Worm (Caenorhabditis elegans): ENCODE results near the gene ssp-34.

The ssp-34 gene

ce11 chrIV:10738328-10738727 lies at the start of gene ssp-34:
TSS of gene ssp-34 (minus strand) at chrIV:10738602.
- TF ChIP-seq pqm-1 (tag; optimal IDR thresholded peaks at IDR 0.05): no peak
- peak in 1 of 2 experiments; percentile 91 for TF ChIP-seq unc-62 (GFP tag; optimal IDR thresholded peaks at IDR 0.05 in 1 of 2)
- TF ChIP-seq unc-62 (tag; optimal IDR thresholded peaks at IDR 0.05): no peak
- no peak for TF ChIP-seq hmg-1.1 (GFP tag; IDR thresholded peaks at IDR 0.05)
- no peak for TF ChIP-seq mep-1 (tag; optimal IDR thresholded peaks at IDR 0.05)

DNA sequence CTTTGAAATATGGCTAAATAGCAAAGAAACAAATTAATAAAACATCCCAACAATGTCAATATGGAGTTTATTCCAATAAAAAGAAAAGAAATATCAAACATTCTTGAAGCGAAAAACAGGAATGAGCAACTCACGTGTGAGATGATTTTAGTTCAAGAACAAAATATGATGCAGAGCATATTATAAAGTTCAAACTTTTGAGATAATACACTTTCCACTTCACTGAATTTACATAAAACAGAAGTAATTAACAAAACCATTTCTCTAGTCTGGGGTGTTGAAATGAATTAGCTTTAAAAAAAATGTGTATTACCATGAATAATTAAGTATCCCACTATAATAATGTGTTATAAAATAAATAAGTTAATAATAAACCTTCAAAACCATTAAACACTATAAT lies 48.3 kb upstream of the ssp-34 start, which contains the start of gene srd-7:
srd-7 (minus strand) TSS at position 101 of the 400 bp plus-strand sequence.
- no peak for TF ChIP-seq mes-2 (tag; optimal IDR thresholded peaks at IDR 0.05; ENCODE audit: poor library complexity, severe bottlenecking)
- no peak for TF ChIP-seq dve-1 (tag; optimal IDR thresholded peaks at IDR 0.05; ENCODE audit: insufficient read depth)
- TF ChIP-seq arid-1 (GFP tag; conservative IDR thresholded peaks at IDR 0.05): no peak
- TF ChIP-seq nhr-102 (tag; optimal IDR thresholded peaks at IDR 0.05): no peak
- no peak for TF ChIP-seq spr-3 (GFP tag; optimal IDR thresholded peaks at IDR 0.05)
- TF ChIP-seq aly-2 (tag; optimal IDR thresholded peaks at IDR 0.05): no peak
- no peak for TF ChIP-seq zag-1 (tag; optimal IDR thresholded peaks at IDR 0.05)
- no peak for TF ChIP-seq Y105C5A.15 (GFP tag; IDR thresholded peaks at IDR 0.05)
- no peak for TF ChIP-seq nhr-11 (tag; optimal IDR thresholded peaks at IDR 0.05)
- no peak for TF ChIP-seq nhr-111 (GFP tag; optimal IDR thresholded peaks at IDR 0.05)
- no peak for TF ChIP-seq dpl-1 (GFP tag; optimal IDR thresholded peaks at IDR 0.05)
- no peak for TF ChIP-seq skn-1 (tag; optimal IDR thresholded peaks at IDR 0.05)
- TF ChIP-seq nhr-6 (tag; optimal IDR thresholded peaks at IDR 0.05): no peak
- TF ChIP-seq dmd-8 (GFP tag; IDR thresholded peaks at IDR 0.05): no peak
- TF ChIP-seq F44E2.7 (GFP tag; IDR thresholded peaks at IDR 0.05): no peak
- TF ChIP-seq ceh-44 (GFP tag; IDR thresholded peaks at IDR 0.05): no peak
- no peak for TF ChIP-seq madf-9 (GFP tag; conservative IDR thresholded peaks at IDR 0.05)
- TF ChIP-seq zip-2 (tag; optimal IDR thresholded peaks at IDR 0.05): no peak
- no peak for TF ChIP-seq ceh-62 (tag; optimal IDR thresholded peaks at IDR 0.05)

DNA sequence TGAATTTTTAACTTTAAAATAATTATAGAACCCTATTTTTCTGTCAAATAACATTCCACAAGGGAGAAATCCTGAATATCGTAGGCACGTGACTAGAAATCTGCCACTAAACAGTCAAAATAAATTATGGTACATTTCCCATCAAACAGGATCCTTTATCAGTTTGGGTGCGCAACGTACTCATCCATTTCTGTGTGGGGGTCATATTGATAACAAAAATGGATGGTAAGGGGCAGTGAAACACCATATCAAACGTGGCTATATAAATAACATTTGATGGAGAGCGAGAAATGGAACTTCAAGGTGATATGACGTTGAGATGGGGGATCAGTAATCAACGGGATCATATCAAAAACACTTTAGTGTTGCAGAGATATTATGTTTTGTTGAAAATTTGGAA lies 45.7 kb upstream of the ssp-34 start:
- TF ChIP-seq nhr-25 (tag; optimal IDR thresholded peaks at IDR 0.05; ENCODE audit: borderline replicate concordance, insufficient read depth): peak; percentile 20
- peak; percentile 56 for TF ChIP-seq mxl-3 (GFP tag; optimal IDR thresholded peaks at IDR 0.05)
- TF ChIP-seq mdl-1 (tag; optimal IDR thresholded peaks at IDR 0.05): peak in 1 of 2 experiments; percentile 64
- no peak for TF ChIP-seq dve-1 (tag; optimal IDR thresholded peaks at IDR 0.05; ENCODE audit: insufficient read depth)
- TF ChIP-seq nhr-28 (tag; optimal IDR thresholded peaks at IDR 0.05): peak; percentile 62
- peak in 1 of 2 experiments; percentile 54 for TF ChIP-seq unc-62 (GFP tag; optimal IDR thresholded peaks at IDR 0.05 in 1 of 2)
- TF ChIP-seq unc-62 (tag; optimal IDR thresholded peaks at IDR 0.05): no peak
- TF ChIP-seq hlh-11 (tag; optimal IDR thresholded peaks at IDR 0.05): peak; percentile 51
- peak; percentile 72 for TF ChIP-seq nhr-48 (tag; optimal IDR thresholded peaks at IDR 0.05)
- TF ChIP-seq daf-12 (tag; optimal IDR thresholded peaks at IDR 0.05): no peak

ce11 chrIV:10782014-10782413 lies 43.6 kb upstream of the ssp-34 start:
- TF ChIP-seq aha-1 (tag) (no peak), nhr-28 (tag; optimal IDR thresholded peaks at IDR 0.05) (peak; percentile 71), lsy-2 (tag; optimal IDR thresholded peaks at IDR 0.05) (peak in 1 of 2 experiments; percentile 54), lin-13 (GFP tag; optimal IDR thresholded peaks at IDR 0.05) (no peak), dmd-6 (GFP tag; IDR thresholded peaks at IDR 0.05) (peak; percentile 38), mdt-29 (GFP tag; IDR thresholded peaks at IDR 0.05) (no peak), hlh-30 (tag; optimal IDR thresholded peaks at IDR 0.05; ENCODE audit: insufficient read depth) (peak; percentile 76), mxl-2 (GFP tag; conservative IDR thresholded peaks at IDR 0.05) (peak; percentile 81), mxl-3 (GFP tag; optimal IDR thresholded peaks at IDR 0.05) (peak; percentile 83), nhr-48 (tag; optimal IDR thresholded peaks at IDR 0.05) (peak; percentile 94), lir-3 (tag; optimal IDR thresholded peaks at IDR 0.05) (no peak), cey-2 (tag; optimal IDR thresholded peaks at IDR 0.05; ENCODE audit: borderline replicate concordance, insufficient read depth) (peak; percentile 75), mdl-1 (tag; optimal IDR thresholded peaks at IDR 0.05) (peak in 1 of 2 experiments; percentile 87), dpl-1 (GFP tag; optimal IDR thresholded peaks at IDR 0.05) (peak; percentile 34), rbr-2 (tag; optimal IDR thresholded peaks at IDR 0.05) (no peak), arid-1 (GFP tag; conservative IDR thresholded peaks at IDR 0.05) (no peak), ceh-20 (GFP tag; IDR thresholded peaks at IDR 0.05) (0 out of 2 replicates have a peak, but pooled peaks have one; percentile 40), daf-16 (GFP tag; optimal IDR thresholded peaks at IDR 0.05) (no peak), daf-16 (tag; optimal IDR thresholded peaks at IDR 0.05) (no peak), hlh-11 (tag; optimal IDR thresholded peaks at IDR 0.05) (peak; percentile 72)

All from whole organism, L4 larva.